Worm (Caenorhabditis elegans): ENCODE data around the gene frpr-14.

The frpr-14 gene

DNA sequence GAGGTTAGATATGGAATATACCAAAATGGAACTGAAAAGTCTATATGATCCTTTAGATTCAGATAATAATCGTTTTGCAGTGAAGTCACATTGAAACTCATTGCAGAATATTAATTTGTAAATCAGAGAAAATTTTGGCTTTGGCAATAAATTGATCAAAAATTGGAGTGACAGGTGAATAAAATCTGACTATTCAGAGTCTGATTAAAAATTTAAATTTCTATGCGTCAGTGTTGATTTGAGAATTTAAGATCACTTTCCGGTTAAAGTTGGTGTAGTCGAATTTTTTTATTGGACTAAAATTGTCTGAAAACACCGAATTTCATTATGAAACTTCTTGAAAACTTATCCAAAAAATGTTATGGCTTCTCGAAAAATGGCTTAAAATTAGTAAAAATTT is 10.9 kb downstream of the frpr-14 start, which contains the start of gene sri-45:
Gene sri-45 (minus strand): TSS at position 101 of the 400 bp plus-strand sequence.
- no peak for TF ChIP-seq atf-7 (tag; optimal IDR thresholded peaks at IDR 0.05)
- no peak for TF ChIP-seq nhr-80 (tag; optimal IDR thresholded peaks at IDR 0.05)
- TF ChIP-seq ceh-27 (GFP tag; optimal IDR thresholded peaks at IDR 0.05) = no peak

DNA sequence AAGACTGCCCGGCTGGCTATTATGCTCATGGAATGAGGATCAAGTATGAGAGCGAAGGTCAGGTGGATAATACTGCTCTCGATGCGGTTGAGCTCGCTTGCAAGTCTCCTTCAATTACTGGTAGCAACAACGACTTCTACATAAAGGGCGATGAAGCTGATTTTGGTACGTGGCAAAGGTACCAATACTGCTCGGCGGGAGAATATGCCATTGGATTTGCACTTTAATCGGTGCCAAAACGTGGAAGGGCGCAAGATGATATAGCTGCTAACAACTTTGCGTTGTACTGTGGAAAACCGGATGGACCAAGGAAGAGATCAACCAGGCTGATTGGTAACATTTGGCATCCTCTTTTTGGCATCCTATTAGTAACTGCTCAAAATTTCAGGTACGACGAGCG is 17.1 kb downstream of the frpr-14 start:
- TF ChIP-seq F10E7.11 (tag; optimal IDR thresholded peaks at IDR 0.05) = no peak
- no peak for TF ChIP-seq lsl-1 (GFP tag; optimal IDR thresholded peaks at IDR 0.05)
- no peak for TF ChIP-seq D2030.7 (GFP tag; IDR thresholded peaks at IDR 0.05)
- no peak for TF ChIP-seq chd-7 (tag; optimal IDR thresholded peaks at IDR 0.05)
- no peak for TF ChIP-seq hsf-1 (GFP tag; IDR thresholded peaks at IDR 0.05)
- TF ChIP-seq K11D2.4 (GFP tag; IDR thresholded peaks at IDR 0.05) = no peak
- no peak for TF ChIP-seq mel-28 (tag; optimal IDR thresholded peaks at IDR 0.05; ENCODE audit: borderline replicate concordance)
- TF ChIP-seq lin-26 (GFP tag; IDR thresholded peaks at IDR 0.05) = no peak
- TF ChIP-seq F37B4.10 (GFP tag; IDR thresholded peaks at IDR 0.05) = no peak
- TF ChIP-seq xnd-1 (tag; optimal IDR thresholded peaks at IDR 0.05) = no peak
- TF ChIP-seq attf-5 (GFP tag; optimal IDR thresholded peaks at IDR 0.05) = no peak
- no peak for TF ChIP-seq him-1 (tag; optimal IDR thresholded peaks at IDR 0.05)
- no peak for TF ChIP-seq ceh-58 (GFP tag; IDR thresholded peaks at IDR 0.05)
- no peak for TF ChIP-seq dpff-1 (tag; optimal IDR thresholded peaks at IDR 0.05)
- no peak for TF ChIP-seq lin-54 (GFP tag; optimal IDR thresholded peaks at IDR 0.05)
- no peak for TF ChIP-seq F22D6.2 (tag; optimal IDR thresholded peaks at IDR 0.05)
- no peak for TF ChIP-seq nhr-80 (tag; optimal IDR thresholded peaks at IDR 0.05)
- no peak for TF ChIP-seq C17E4.6 (GFP tag; IDR thresholded peaks at IDR 0.05)

DNA sequence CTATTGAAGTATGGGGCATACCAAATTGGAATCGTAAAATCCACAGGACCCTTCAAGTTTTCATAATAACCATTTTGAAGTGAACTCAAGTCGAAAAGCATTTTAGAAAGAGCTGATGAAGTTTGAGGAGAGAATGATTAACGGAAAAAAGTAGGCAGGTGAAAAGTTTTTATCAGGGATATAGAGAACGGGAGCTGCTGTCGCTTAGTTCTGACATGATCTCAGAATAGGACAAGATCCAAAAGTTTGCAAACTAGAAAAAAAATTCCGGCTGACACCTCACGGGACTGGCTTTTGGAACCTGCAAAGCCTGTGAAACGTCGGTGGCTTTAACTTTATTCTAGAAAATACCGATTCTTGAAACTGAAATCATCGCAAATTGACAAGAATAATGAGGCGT is 20.3 kb downstream of the frpr-14 start, which contains the start of gene sri-46:
Gene sri-46 (minus strand): TSS at position 101 of the 400 bp plus-strand sequence.
- TF ChIP-seq repo-1 (tag; optimal IDR thresholded peaks at IDR 0.05) (no peak), attf-6 (GFP tag; IDR thresholded peaks at IDR 0.05) (no peak), nfya-2 (GFP tag; IDR thresholded peaks at IDR 0.05) (no peak), B0019.2 (GFP tag; conservative IDR thresholded peaks at IDR 0.05) (no peak), mcd-1 (GFP tag; IDR thresholded peaks at IDR 0.05) (no peak), Y95B8A.8 (GFP tag; IDR thresholded peaks at IDR 0.05) (no peak), efl-1 (GFP tag; optimal IDR thresholded peaks at IDR 0.05) (no peak), zim-3 (tag; optimal IDR thresholded peaks at IDR 0.05) (no peak), tlf-1 (GFP tag; optimal IDR thresholded peaks at IDR 0.05) (no peak), fkh-3 (tag; optimal IDR thresholded peaks at IDR 0.05) (no peak), B0336.3 (GFP tag; IDR thresholded peaks at IDR 0.05) (no peak), madf-8 (GFP tag; conservative IDR thresholded peaks at IDR 0.05) (no peak), tbx-9 (tag; optimal IDR thresholded peaks at IDR 0.05; ENCODE audit: borderline replicate concordance) (no peak), gei-17 (GFP tag; optimal IDR thresholded peaks at IDR 0.05) (no peak), let-526 (GFP tag; IDR thresholded peaks at IDR 0.05) (no peak), bed-2 (GFP tag; IDR thresholded peaks at IDR 0.05) (no peak)

DNA sequence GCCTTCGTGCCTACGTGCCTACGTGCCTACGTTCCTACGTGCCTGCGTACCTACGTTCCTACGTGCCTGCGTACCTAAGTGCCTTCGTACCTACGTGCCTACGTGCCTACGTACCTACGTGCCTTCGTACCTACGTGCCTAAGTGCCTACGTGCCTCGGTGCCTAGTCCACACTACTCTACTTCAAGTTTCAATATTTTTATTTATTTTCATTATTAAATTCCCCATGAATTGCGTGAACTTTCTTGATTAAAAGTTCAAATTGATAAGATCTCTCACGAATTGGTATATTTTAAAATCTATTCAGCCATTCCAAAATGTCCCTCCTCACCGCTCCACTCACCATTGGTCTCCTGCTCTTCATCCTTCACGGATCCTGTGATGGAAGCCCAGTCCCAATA is 23.4 kb downstream of the frpr-14 start, which contains the start of gene Y39F10C.3:
Gene Y39F10C.3 (plus strand): TSS at position 301 of the 400 bp plus-strand sequence.
- TF ChIP-seq hmg-1.2 (GFP tag; IDR thresholded peaks at IDR 0.05) = no peak
- TF ChIP-seq lsl-1 (GFP tag; optimal IDR thresholded peaks at IDR 0.05) = no peak
- no peak for TF ChIP-seq mcd-1 (GFP tag; IDR thresholded peaks at IDR 0.05)
- TF ChIP-seq F33H1.4 (GFP tag; IDR thresholded peaks at IDR 0.05) = no peak
- no peak for TF ChIP-seq hmg-20 (GFP tag; IDR thresholded peaks at IDR 0.05)
- no peak for TF ChIP-seq F55B11.4 (tag; optimal IDR thresholded peaks at IDR 0.05; ENCODE audit: borderline replicate concordance, insufficient read depth)
- TF ChIP-seq xnd-1 (tag; optimal IDR thresholded peaks at IDR 0.05) = no peak
- TF ChIP-seq bed-2 (GFP tag; IDR thresholded peaks at IDR 0.05) = no peak
- no peak for TF ChIP-seq hsf-1 (GFP tag; IDR thresholded peaks at IDR 0.05)
- TF ChIP-seq tbx-9 (tag; optimal IDR thresholded peaks at IDR 0.05; ENCODE audit: borderline replicate concordance) = no peak
- no peak for TF ChIP-seq chd-7 (tag; optimal IDR thresholded peaks at IDR 0.05)
- TF ChIP-seq hlh-12 (tag; optimal IDR thresholded peaks at IDR 0.05) = no peak
- no peak for TF ChIP-seq nfya-1 (tag; optimal IDR thresholded peaks at IDR 0.05; ENCODE audit: borderline replicate concordance, insufficient read depth)
- no peak for TF ChIP-seq rpc-1 (optimal IDR thresholded peaks at IDR 0.05)
- TF ChIP-seq rpc-1 (tag; optimal IDR thresholded peaks at IDR 0.05) = no peak
- no peak for TF ChIP-seq bed-1 (GFP tag; IDR thresholded peaks at IDR 0.05)
- no peak for TF ChIP-seq Y56A3A.18 (GFP tag; IDR thresholded peaks at IDR 0.05)
- TF ChIP-seq pbrm-1 (GFP tag; IDR thresholded peaks at IDR 0.05) = no peak
